Worm (Caenorhabditis elegans): ENCODE results near the gene srz-100.

- no peak for TF ChIP-seq nhr-237 (tag; optimal IDR thresholded peaks at IDR 0.05)
- no peak for TF ChIP-seq elt-2 (tag; optimal IDR thresholded peaks at IDR 0.05)
- TF ChIP-seq elt-3 (tag; optimal IDR thresholded peaks at IDR 0.05) = no peak
- no peak for TF ChIP-seq lin-13 (GFP tag; optimal IDR thresholded peaks at IDR 0.05)
- TF ChIP-seq dpl-1 (GFP tag; optimal IDR thresholded peaks at IDR 0.05) = no peak
- TF ChIP-seq Y116A8C.19 (tag; optimal IDR thresholded peaks at IDR 0.05; ENCODE audit: borderline replicate concordance) = no peak
Measured at ce11 chrV:16699752-16700259, 31.9 kb upstream of the srz-100 start, which contains the start of gene Y70C5C.1.
